Fruit fly (Drosophila melanogaster): Measurements from ENCODE around the gene Pkc98E.

Gene Pkc98E

DNA sequence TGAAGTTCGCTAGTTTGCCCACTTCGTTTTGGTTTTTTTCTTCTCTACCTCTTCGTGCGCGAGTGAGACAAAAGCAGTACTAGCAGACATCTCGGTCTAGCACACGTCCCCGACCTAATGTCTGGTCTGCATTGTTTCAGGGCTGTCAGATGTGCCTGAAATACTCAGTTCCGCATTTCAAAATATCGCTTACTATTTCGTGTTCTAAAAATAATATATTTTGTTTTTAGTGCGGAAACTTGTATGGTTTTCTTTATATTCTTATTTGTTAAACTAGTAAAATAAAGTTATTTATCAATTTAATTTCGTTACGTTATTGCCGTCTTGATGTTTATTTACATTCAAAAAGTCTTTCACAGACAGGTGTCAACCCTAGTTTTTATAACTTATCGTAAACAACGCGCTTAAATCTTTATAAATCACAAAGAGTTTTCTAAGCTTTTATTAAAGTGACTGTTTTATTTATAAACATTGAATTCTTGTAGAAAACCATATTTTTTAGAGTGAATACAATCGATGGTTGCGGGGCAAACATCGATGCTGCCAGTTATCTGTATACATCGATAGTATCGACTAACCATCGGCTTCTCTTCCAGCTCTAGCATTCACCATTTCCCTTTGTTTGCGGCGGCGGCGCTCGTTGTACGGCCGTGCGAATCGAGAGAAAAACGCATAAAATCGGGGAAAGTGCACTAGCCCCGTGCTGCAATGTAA, 24.4 kb downstream of the Pkc98E start (continued):
- TF ChIP-seq CG14710 (tag; optimal IDR thresholded peaks at IDR 0.05): peak; percentile 84
- no peak for TF ChIP-seq sd (tag; optimal IDR thresholded peaks at IDR 0.05)
- TF ChIP-seq CG2712 (tag; optimal IDR thresholded peaks at IDR 0.05): peak; percentile 82
- no peak for TF ChIP-seq NFAT (GFP tag; IDR thresholded peaks at IDR 0.05)
- peak; percentile 65 for TF ChIP-seq cwo (GFP tag; optimal IDR thresholded peaks at IDR 0.05)
- TF ChIP-seq CG17328 (GFP tag; IDR thresholded peaks at IDR 0.05): no peak
- no peak for TF ChIP-seq CG11247 (GFP tag; IDR thresholded peaks at IDR 0.05)
- TF ChIP-seq CG8478 (optimal IDR thresholded peaks at IDR 0.05): peak; percentile 83
- TF ChIP-seq sna (GFP tag; IDR thresholded peaks at IDR 0.05; ENCODE audit: partially characterized antibody): no peak
- no peak for TF ChIP-seq CG4730 (GFP tag; IDR thresholded peaks at IDR 0.05)
- peak; percentile 37 for TF ChIP-seq CG6254 (GFP tag; optimal IDR thresholded peaks at IDR 0.05)
- TF ChIP-seq CrebB (tag; optimal IDR thresholded peaks at IDR 0.05): no peak
- peak; percentile 56 for TF ChIP-seq CG16863 (GFP tag; optimal IDR thresholded peaks at IDR 0.05)
- peak; percentile 59 for TF ChIP-seq nerfin-1 (tag; optimal IDR thresholded peaks at IDR 0.05)
- no peak for TF ChIP-seq Ada2b (GFP tag; IDR thresholded peaks at IDR 0.05)
- TF ChIP-seq CG3726 (GFP tag; IDR thresholded peaks at IDR 0.05): no peak
- no peak for TF ChIP-seq Neu2 (GFP tag; optimal IDR thresholded peaks at IDR 0.05; ENCODE audit: borderline replicate concordance)
- TF ChIP-seq Doc2 (GFP tag; IDR thresholded peaks at IDR 0.05): no peak
- TF ChIP-seq Spps (tag; optimal IDR thresholded peaks at IDR 0.05): no peak
- TF ChIP-seq CG18599 (GFP tag; optimal IDR thresholded peaks at IDR 0.05): peak; percentile 80
- no peak for TF ChIP-seq klu (GFP tag; IDR thresholded peaks at IDR 0.05)
- no peak for TF ChIP-seq MTF-1 (GFP tag; optimal IDR thresholded peaks at IDR 0.05; ENCODE audit: borderline replicate concordance)
- TF ChIP-seq Adf1 (GFP tag; IDR thresholded peaks at IDR 0.05): no peak
- no peak for TF ChIP-seq CG14667 (GFP tag; IDR thresholded peaks at IDR 0.05)
- TF ChIP-seq CG13296 (GFP tag; optimal IDR thresholded peaks at IDR 0.05): peak; percentile 63
- no peak for TF ChIP-seq CG3847 (GFP tag; IDR thresholded peaks at IDR 0.05)
- no peak for TF ChIP-seq pb (GFP tag; optimal IDR thresholded peaks at IDR 0.05)
- no peak for TF ChIP-seq aop (GFP tag; IDR thresholded peaks at IDR 0.05)
- peak; percentile 27 for TF ChIP-seq Nf-YB (GFP tag; optimal IDR thresholded peaks at IDR 0.05)
- no peak for TF ChIP-seq ken (GFP tag; IDR thresholded peaks at IDR 0.05)
- peak; percentile 33 for TF ChIP-seq Deaf1 (tag; optimal IDR thresholded peaks at IDR 0.05)
- no peak for TF ChIP-seq CG6791 (GFP tag; IDR thresholded peaks at IDR 0.05; ENCODE audit: partially characterized antibody)
- TF ChIP-seq CG31441 (GFP tag; IDR thresholded peaks at IDR 0.05): no peak
- peak; percentile 55 for TF ChIP-seq CG6765 (GFP tag; optimal IDR thresholded peaks at IDR 0.05)
- TF ChIP-seq CG2120 (GFP tag; optimal IDR thresholded peaks at IDR 0.05): peak; percentile 74
- peak; percentile 79 for TF ChIP-seq Fer3 (tag; optimal IDR thresholded peaks at IDR 0.05)
- no peak for TF ChIP-seq vnd (GFP tag; IDR thresholded peaks at IDR 0.05; ENCODE audit: partially characterized antibody)
- peak; percentile 41 for TF ChIP-seq CG10654 (GFP tag; optimal IDR thresholded peaks at IDR 0.05)
- TF ChIP-seq zen (tag; optimal IDR thresholded peaks at IDR 0.05): peak; percentile 38
- TF ChIP-seq Side (GFP tag; optimal IDR thresholded peaks at IDR 0.05): peak; percentile 21
- peak; percentile 64 for TF ChIP-seq D19A (tag; optimal IDR thresholded peaks at IDR 0.05)
- no peak for TF ChIP-seq emc (GFP tag; optimal IDR thresholded peaks at IDR 0.05)
- no peak for TF ChIP-seq pum (GFP tag; optimal IDR thresholded peaks at IDR 0.05)
- peak; percentile 48 for TF ChIP-seq CG4854 (GFP tag; optimal IDR thresholded peaks at IDR 0.05)
- peak; percentile 64 for TF ChIP-seq ind (GFP tag; optimal IDR thresholded peaks at IDR 0.05)
- peak; percentile 45 for TF ChIP-seq Max (GFP tag; optimal IDR thresholded peaks at IDR 0.05)
- TF ChIP-seq CG10979 (tag; optimal IDR thresholded peaks at IDR 0.05): peak; percentile 71
- TF ChIP-seq CHES-1-like (GFP tag; optimal IDR thresholded peaks at IDR 0.05): no peak
- no peak for TF ChIP-seq corto (GFP tag; optimal IDR thresholded peaks at IDR 0.05)
- no peak for TF ChIP-seq CG32772 (GFP tag; IDR thresholded peaks at IDR 0.05)
